Fruit fly (Drosophila melanogaster): ENCODE results near the gene CG31643.
A peak's percentile ranks its signal among the peaks of the same experiment; 100 is the strongest.

The CG31643 gene

dm6 chr2L:6062382-6063082, 24.6 kb downstream of the CG31643 start, which contains the start of the genes ND-51 and CG13994 (continued):
- 0 out of 2 replicates have a peak, but pooled peaks have one; percentile 9 for TF ChIP-seq bbx (GFP tag; IDR thresholded peaks at IDR 0.05; ENCODE audit: partially characterized antibody)
- TF ChIP-seq CG17359 (tag; optimal IDR thresholded peaks at IDR 0.05): peak; percentile 82
- TF ChIP-seq CG4820 (GFP tag; optimal IDR thresholded peaks at IDR 0.05): peak; percentile 82
- no peak for TF ChIP-seq CG7928 (GFP tag; optimal IDR thresholded peaks at IDR 0.05)
- TF ChIP-seq CG15011 (GFP tag; optimal IDR thresholded peaks at IDR 0.05): no peak
- TF ChIP-seq CG2712 (tag; optimal IDR thresholded peaks at IDR 0.05): peak; percentile 89
- peak; percentile 69 for TF ChIP-seq CG13123 (GFP tag; optimal IDR thresholded peaks at IDR 0.05)
- TF ChIP-seq tup (GFP tag; optimal IDR thresholded peaks at IDR 0.05): peak; percentile 75
- peak; percentile 62; the same call in 3 of the 4 replicates for TF ChIP-seq Dll (GFP tag; IDR thresholded peaks at IDR 0.05; ENCODE audit: partially characterized antibody)
- TF ChIP-seq CG15601 (tag; optimal IDR thresholded peaks at IDR 0.05): peak; percentile 83
- no peak for TF ChIP-seq tna (GFP tag; IDR thresholded peaks at IDR 0.05; ENCODE audit: partially characterized antibody)
- TF ChIP-seq exex (tag; optimal IDR thresholded peaks at IDR 0.05): peak; percentile 73
- peak; percentile 83 for TF ChIP-seq CG2889 (GFP tag; IDR thresholded peaks at IDR 0.05)
- peak; percentile 83 for TF ChIP-seq CG15696 (tag; optimal IDR thresholded peaks at IDR 0.05)
- peak; percentile 71 for TF ChIP-seq CG4424 (GFP tag; optimal IDR thresholded peaks at IDR 0.05)
- TF ChIP-seq dysf (GFP tag; IDR thresholded peaks at IDR 0.05): peak; percentile 84
- peak; percentile 64; the same call in 2 of the 3 replicates for TF ChIP-seq Optix (GFP tag; IDR thresholded peaks at IDR 0.05)
- peak; percentile 73 for TF ChIP-seq H2.0 (GFP tag; IDR thresholded peaks at IDR 0.05)
- TF ChIP-seq CG16815 (GFP tag; optimal IDR thresholded peaks at IDR 0.05): peak; percentile 54
- peak; percentile 87 for TF ChIP-seq pnt (GFP tag; optimal IDR thresholded peaks at IDR 0.05)
- TF ChIP-seq CG17328 (GFP tag; IDR thresholded peaks at IDR 0.05): peak; percentile 79
- TF ChIP-seq Dip3 (GFP tag; optimal IDR thresholded peaks at IDR 0.05): peak; percentile 88
- TF ChIP-seq ash1 (GFP tag; optimal IDR thresholded peaks at IDR 0.05): no peak
- TF ChIP-seq Ada2b (GFP tag; IDR thresholded peaks at IDR 0.05): peak; percentile 85
- peak; percentile 60 for TF ChIP-seq emc (GFP tag; optimal IDR thresholded peaks at IDR 0.05)
- peak; percentile 52 for TF ChIP-seq Atf3 (GFP tag; optimal IDR thresholded peaks at IDR 0.05)
- peak; percentile 75 for TF ChIP-seq Aef1 (GFP tag; IDR thresholded peaks at IDR 0.05)
- TF ChIP-seq CG6272 (GFP tag; IDR thresholded peaks at IDR 0.05): peak; percentile 70
- TF ChIP-seq CHES-1-like (GFP tag; optimal IDR thresholded peaks at IDR 0.05): peak; percentile 79
- TF ChIP-seq Dref (GFP tag; IDR thresholded peaks at IDR 0.05): peak; percentile 41
- TF ChIP-seq Ravus (GFP tag; IDR thresholded peaks at IDR 0.05): peak; percentile 33
- TF ChIP-seq ssp (GFP tag; IDR thresholded peaks at IDR 0.05): peak; percentile 94
- TF ChIP-seq Fer1 (GFP tag; optimal IDR thresholded peaks at IDR 0.05): peak; percentile 79
- peak; percentile 53 for TF ChIP-seq CG31388 (GFP tag; optimal IDR thresholded peaks at IDR 0.05)
- TF ChIP-seq YL-1 (GFP tag; optimal IDR thresholded peaks at IDR 0.05): peak; percentile 91
- peak in 1 of 2 experiments; percentile 38 for TF ChIP-seq Hr78 (GFP tag; optimal IDR thresholded peaks at IDR 0.05)
- TF ChIP-seq zf30C (GFP tag; optimal IDR thresholded peaks at IDR 0.05): no peak
- TF ChIP-seq CG12769 (tag; optimal IDR thresholded peaks at IDR 0.05): no peak
- TF ChIP-seq HLH4C (GFP tag; IDR thresholded peaks at IDR 0.05; ENCODE audit: partially characterized antibody): no peak
- TF ChIP-seq cato (GFP tag; optimal IDR thresholded peaks at IDR 0.05; ENCODE audit: borderline replicate concordance): peak; percentile 40
- TF ChIP-seq CG10462 (GFP tag; optimal IDR thresholded peaks at IDR 0.05): peak; percentile 28
- TF ChIP-seq CG17912 (GFP tag; optimal IDR thresholded peaks at IDR 0.05): peak; percentile 75
- TF ChIP-seq bab2 (GFP tag; optimal IDR thresholded peaks at IDR 0.05): peak; percentile 91
- TF ChIP-seq tap (tag; optimal IDR thresholded peaks at IDR 0.05): no peak
- peak; percentile 42; the same call in 1 of the 2 replicates for TF ChIP-seq seq (GFP tag; IDR thresholded peaks at IDR 0.05)
- TF ChIP-seq fd3F (GFP tag; optimal IDR thresholded peaks at IDR 0.05): peak; percentile 77
- no peak for TF ChIP-seq CG11504 (tag; optimal IDR thresholded peaks at IDR 0.05)
- TF ChIP-seq pita (GFP tag; optimal IDR thresholded peaks at IDR 0.05): no peak
- TF ChIP-seq sug (tag; optimal IDR thresholded peaks at IDR 0.05): peak; percentile 86

All from whole organism, embryonic.